Worm (Caenorhabditis elegans) whole organism, young adult: ENCODE measurements around the gene F35E8.10.
"Not testable (repeated sequence)": the region's sequence is repeated elsewhere in the genome, so short reads cannot be mapped to it uniquely, and the experiment has no call there.

Experiments used
- B0019.2 ChIP-seq: fragments of 200-800 bp; sonication (Bioruptor generic); conservative IDR thresholded peaks from 2 replicates; pipeline ENCODE4 v1.3.6; 2022; ENCODE audit warnings: missing genetic modification reagents, missing genetic modification characterization, missing compliant biosample characterization
- B0261.1 ChIP-seq: sonication (generic microtip); optimal IDR thresholded peaks from 2 replicates; lab custom pipeline; 2016; ENCODE audit warnings: mild to moderate bottlenecking, missing genetic modification characterization, moderate library complexity, missing compliant biosample characterization
- C06A6.2 ChIP-seq: fragments of 200-800 bp; sonication (Bioruptor generic); conservative IDR thresholded peaks from 2 replicates; pipeline ENCODE4 v1.3.6; 2022; ENCODE audit warnings: missing genetic modification characterization, missing compliant biosample characterization
- D2030.7 ChIP-seq: fragments of 200-800 bp; sonication (Bioruptor generic); IDR thresholded peaks from 2 replicates; pipeline ENCODE4 v1.3.6; 2022; ENCODE audit warnings: missing genetic modification reagents, missing genetic modification characterization, missing compliant biosample characterization
- F10E7.11 ChIP-seq: sonication (generic microtip); optimal IDR thresholded peaks from 2 replicates; lab custom pipeline; 2017; ENCODE audit warnings: mild to moderate bottlenecking, missing genetic modification characterization, moderate library complexity, missing compliant biosample characterization
- F49E8.2 ChIP-seq: sonication (generic microtip); optimal IDR thresholded peaks from 3 replicates; lab custom pipeline; 2017; ENCODE audit warnings: missing genetic modification characterization, mild to moderate bottlenecking, missing compliant biosample characterization, antibody characterized with exemption, moderate library complexity; ENCODE audit not compliant: insufficient read depth
- F55B11.4 ChIP-seq: sonication (generic microtip); optimal IDR thresholded peaks from 2 replicates; lab custom pipeline; 2016; ENCODE audit warnings: missing compliant biosample characterization, missing genetic modification characterization, borderline replicate concordance; ENCODE audit not compliant: insufficient read depth
- F57A8.1 ChIP-seq: fragments of 200-800 bp; sonication (Bioruptor generic); optimal IDR thresholded peaks from 2 replicates; lab custom pipeline; 2018; ENCODE audit warnings: mild to moderate bottlenecking, missing genetic modification characterization, moderate library complexity, missing compliant biosample characterization
- K12H6.12 ChIP-seq: fragments of 200-800 bp; sonication (Bioruptor generic); optimal IDR thresholded peaks from 2 replicates; lab custom pipeline; 2018; ENCODE audit warnings: mild to moderate bottlenecking, missing genetic modification characterization, missing compliant biosample characterization
- T07F8.4 ChIP-seq: sonication (generic microtip); optimal IDR thresholded peaks from 2 replicates; lab custom pipeline; 2016; ENCODE audit warnings: mild to moderate bottlenecking, missing genetic modification characterization, moderate library complexity, missing compliant biosample characterization
- ZK185.1 ChIP-seq: sonication (generic microtip); optimal IDR thresholded peaks from 2 replicates; lab custom pipeline; 2016; ENCODE audit warnings: mild to moderate bottlenecking, missing genetic modification characterization, missing compliant biosample characterization; ENCODE audit not compliant: poor library complexity, severe bottlenecking
- ama-1 ChIP-seq, 3 experiments: fragments of 150-350 bp in 1 of 3; sonication (generic microtip) in 2 of 3; optimal IDR thresholded peaks; 2 replicates each; lab custom pipeline; 2014 to 2018; ENCODE audit warnings: missing biosample characterization in 2 of 3, missing genetic modification characterization in 2 of 3, missing genetic modification reagents in 2 of 3
- atf-7 ChIP-seq: sonication (generic microtip); optimal IDR thresholded peaks from 2 replicates; lab custom pipeline; 2017; ENCODE audit warnings: mild to moderate bottlenecking, missing genetic modification characterization, missing compliant biosample characterization
- bed-2 ChIP-seq: fragments of 200-800 bp; sonication (Bioruptor generic); IDR thresholded peaks from 2 replicates; pipeline ENCODE4 v1.3.6; 2022; ENCODE audit warnings: missing genetic modification reagents, missing genetic modification characterization, missing compliant biosample characterization
- ccch-3 ChIP-seq: fragments of 200-800 bp; sonication (Bioruptor generic); optimal IDR thresholded peaks from 2 replicates; lab custom pipeline; 2018; ENCODE audit warnings: mild to moderate bottlenecking, missing genetic modification characterization, missing compliant biosample characterization
- cebp-2 ChIP-seq: fragments of 200-800 bp; sonication (Bioruptor generic); IDR thresholded peaks from 2 replicates; pipeline ENCODE4 v1.3.6; 2022; ENCODE audit warnings: missing genetic modification characterization, missing compliant biosample characterization
- ceh-100 ChIP-seq: fragments of 200-800 bp; sonication (Bioruptor generic); IDR thresholded peaks from 2 replicates; pipeline ENCODE4 v1.3.6; 2022; ENCODE audit warnings: missing genetic modification reagents, missing genetic modification characterization, missing compliant biosample characterization
- ceh-79 ChIP-seq: sonication (generic microtip); optimal IDR thresholded peaks from 2 replicates; lab custom pipeline; 2017; ENCODE audit warnings: mild to moderate bottlenecking, missing genetic modification characterization, missing compliant biosample characterization
- dpff-1 ChIP-seq: sonication (generic microtip); optimal IDR thresholded peaks from 2 replicates; lab custom pipeline; 2017; ENCODE audit warnings: mild to moderate bottlenecking, missing genetic modification characterization, missing compliant biosample characterization
- egrh-3 ChIP-seq: fragments of 200-800 bp; sonication (Bioruptor generic); IDR thresholded peaks from 2 replicates; pipeline ENCODE4 v1.3.6; 2022; ENCODE audit warnings: missing genetic modification reagents, missing genetic modification characterization, missing compliant biosample characterization
- hlh-12 ChIP-seq: sonication (generic microtip); optimal IDR thresholded peaks from 2 replicates; lab custom pipeline; 2016; ENCODE audit warnings: missing genetic modification characterization, missing compliant biosample characterization
- lir-1 ChIP-seq: fragments of 200-800 bp; sonication (Bioruptor generic); conservative IDR thresholded peaks from 2 replicates; pipeline ENCODE4 v1.3.6; 2022; ENCODE audit warnings: missing genetic modification reagents, missing genetic modification characterization, missing compliant biosample characterization
- lsl-1 ChIP-seq: fragments of 200-800 bp; sonication (Bioruptor generic); optimal IDR thresholded peaks from 2 replicates; lab custom pipeline; 2018; ENCODE audit warnings: mild to moderate bottlenecking, missing genetic modification characterization, moderate library complexity, missing compliant biosample characterization
- madf-3 ChIP-seq: fragments of 200-800 bp; sonication (Bioruptor generic); IDR thresholded peaks from 2 replicates; pipeline ENCODE4 v1.3.6; 2022; ENCODE audit warnings: missing genetic modification reagents, missing genetic modification characterization, missing compliant biosample characterization
- mxl-1 ChIP-seq: sonication (generic microtip); optimal IDR thresholded peaks from 2 replicates; lab custom pipeline; 2016; ENCODE audit warnings: missing genetic modification characterization, missing compliant biosample characterization
- nfya-1 ChIP-seq: sonication (generic microtip); optimal IDR thresholded peaks from 2 replicates; lab custom pipeline; 2017; ENCODE audit warnings: antibody characterized with exemption, missing compliant biosample characterization, missing genetic modification characterization, borderline replicate concordance; ENCODE audit not compliant: insufficient read depth
- nfyb-1 ChIP-seq: fragments of 200-800 bp; sonication (Bioruptor generic); IDR thresholded peaks from 2 replicates; pipeline ENCODE4 v1.3.6; 2022; ENCODE audit warnings: missing genetic modification reagents, missing genetic modification characterization, missing compliant biosample characterization
- nhr-120 ChIP-seq: fragments of 200-800 bp; sonication (Bioruptor generic); IDR thresholded peaks from 2 replicates; pipeline ENCODE4 v1.3.6; 2022; ENCODE audit warnings: missing genetic modification characterization, missing compliant biosample characterization
- nhr-80 ChIP-seq: sonication (generic microtip); optimal IDR thresholded peaks from 2 replicates; lab custom pipeline; 2016; ENCODE audit warnings: missing genetic modification characterization, missing compliant biosample characterization
- nhr-90 ChIP-seq: sonication (generic microtip); optimal IDR thresholded peaks from 2 replicates; lab custom pipeline; 2016; ENCODE audit warnings: missing genotype, mild to moderate bottlenecking, missing genetic modification characterization, missing compliant biosample characterization
- pbrm-1 ChIP-seq: fragments of 200-800 bp; sonication (Bioruptor generic); IDR thresholded peaks from 2 replicates; pipeline ENCODE4 v1.3.6; 2022; ENCODE audit warnings: missing genetic modification reagents, missing genetic modification characterization, missing compliant biosample characterization
- pha-4 ChIP-seq: fragments of 150-350 bp; sonication (generic microtip); optimal IDR thresholded peaks from 2 replicates; lab custom pipeline; 2014; ENCODE audit warnings: missing biosample characterization, missing genetic modification reagents, missing genetic modification characterization
- sdz-38 ChIP-seq: sonication (generic microtip); optimal IDR thresholded peaks from 2 replicates; lab custom pipeline; 2016; ENCODE audit warnings: missing genotype, missing genetic modification characterization, missing compliant biosample characterization
- snpc-4 ChIP-seq, 5 experiments: fragments of 150-350 bp in 1 of 5; sonication (generic microtip) in 4 of 5; optimal IDR thresholded peaks; 2 replicates each; lab custom pipeline; 2014 to 2018; ENCODE audit warnings: missing genetic modification characterization in 5 of 5, missing biosample characterization in 3 of 5, antibody characterized with exemption in 2 of 5, mild to moderate bottlenecking in 2 of 5, missing compliant biosample characterization in 2 of 5, missing genotype in 2 of 5, moderate library complexity in 2 of 5, missing genetic modification reagents in 1 of 5
- somi-1 ChIP-seq: fragments of 200-800 bp; sonication (Bioruptor generic); optimal IDR thresholded peaks from 2 replicates; lab custom pipeline; 2018; ENCODE audit warnings: mild to moderate bottlenecking, missing genetic modification characterization, missing compliant biosample characterization
- xnd-1 ChIP-seq: sonication (generic microtip); optimal IDR thresholded peaks from 2 replicates; lab custom pipeline; 2016; ENCODE audit warnings: missing genotype, missing genetic modification reagents, missing genetic modification characterization, missing compliant biosample characterization
- zim-3 ChIP-seq: sonication (generic microtip); optimal IDR thresholded peaks from 2 replicates; lab custom pipeline; 2017; ENCODE audit warnings: mild to moderate bottlenecking, missing genetic modification characterization, moderate library complexity, missing compliant biosample characterization
- ztf-18 ChIP-seq: sonication (generic microtip); optimal IDR thresholded peaks from 2 replicates; lab custom pipeline; 2016; ENCODE audit warnings: missing genotype, mild to moderate bottlenecking, missing genetic modification characterization, missing compliant biosample characterization
- ztf-22 ChIP-seq: fragments of 200-800 bp; sonication (Bioruptor generic); optimal IDR thresholded peaks from 2 replicates; lab custom pipeline; 2018; ENCODE audit warnings: mild to moderate bottlenecking, missing genetic modification characterization, moderate library complexity, missing compliant biosample characterization
- ztf-25 ChIP-seq: fragments of 200-800 bp; sonication (Bioruptor generic); IDR thresholded peaks from 2 replicates; pipeline ENCODE4 v1.3.6; 2022; ENCODE audit warnings: missing genetic modification reagents, missing genetic modification characterization, missing compliant biosample characterization
- ztf-28 ChIP-seq: fragments of 200-800 bp; sonication (Bioruptor generic); IDR thresholded peaks from 2 replicates; pipeline ENCODE4 v1.3.6; 2022; ENCODE audit warnings: missing genetic modification reagents, missing genetic modification characterization, missing compliant biosample characterization

The F35E8.10 gene

ce11 chrV:15943125-15943524 lies 23.0 kb upstream of the F35E8.10 start, which contains the start of gene srw-53:
TSS of gene srw-53 (plus strand) at chrV:15943425.
- TF ChIP-seq xnd-1 (tag; lab: Kevin White, UChicago) (no peak), ZK185.1 (no peak), ceh-79 (tag; lab: Kevin White, UChicago) (no peak), nhr-120 (GFP tag; lab: Robert Waterston, UW) (no peak), F57A8.1 (GFP tag; lab: Kevin White, UChicago) (no peak), snpc-4 (GFP tag; optimal IDR thresholded peaks at IDR 0.05; lab: Kevin White, UChicago) (no peak), snpc-4 (tag; optimal IDR thresholded peaks at IDR 0.05; lab: Kevin White, UChicago) (no peak)
- TF ChIP-seq, all 124 proteins: peak for 0

DNA sequence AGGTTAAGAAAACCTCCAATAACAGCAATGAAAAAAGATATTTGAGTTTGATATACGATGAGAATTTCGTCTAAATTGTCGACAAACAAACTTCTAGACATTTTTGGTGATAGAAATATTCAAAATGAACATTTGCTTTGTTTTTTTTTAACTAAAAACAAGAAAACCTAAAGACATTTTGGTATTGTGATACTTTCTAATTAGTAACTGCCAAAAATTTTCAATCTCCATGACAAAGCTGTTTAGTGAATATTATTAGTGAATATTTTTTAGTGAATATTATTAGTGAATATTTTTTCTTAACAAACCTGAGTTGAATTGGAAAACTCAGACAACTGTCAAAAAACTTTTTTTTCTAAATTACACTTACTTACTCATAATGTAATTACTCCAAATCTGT lies 20.1 kb upstream of the F35E8.10 start, which contains the start of gene srw-55:
TSS of gene srw-55 (minus strand) at position 101 of the 400 bp plus-strand sequence.
- TF ChIP-seq nfyb-1 (GFP tag; lab: Robert Waterston, UW): no peak
- no peak for TF ChIP-seq ztf-28
- no peak for TF ChIP-seq pha-4
- TF ChIP-seq mxl-1 (tag; lab: Kevin White, UChicago): no peak
- TF ChIP-seq somi-1: no peak
- no peak for TF ChIP-seq madf-3

ce11 chrV:15932390-15932789 lies 12.2 kb upstream of the F35E8.10 start, which contains the start of gene srw-26:
TSS of gene srw-26 (minus strand) at chrV:15932490.
- TF ChIP-seq cebp-2 (GFP tag; lab: Robert Waterston, UW) (no peak), hlh-12 (tag; lab: Kevin White, UChicago) (no peak), F55B11.4 (tag; lab: Kevin White, UChicago) (no peak), pbrm-1 (GFP tag; lab: Robert Waterston, UW) (no peak), B0261.1 (no peak), lsl-1 (GFP tag; lab: Kevin White, UChicago) (no peak), lir-1 (no peak), nfya-1 (tag; lab: Kevin White, UChicago) (no peak), F10E7.11 (tag; lab: Kevin White, UChicago) (no peak), ceh-100 (GFP tag; lab: Robert Waterston, UW) (no peak), ztf-22 (GFP tag; lab: Kevin White, UChicago) (no peak), bed-2 (GFP tag; lab: Robert Waterston, UW) (no peak), T07F8.4 (no peak), egrh-3 (GFP tag; lab: Robert Waterston, UW) (no peak), K12H6.12 (tag; lab: Kevin White, UChicago) (no peak), D2030.7 (GFP tag; lab: Robert Waterston, UW) (no peak), F49E8.2 (tag; lab: Kevin White, UChicago) (no peak)

DNA sequence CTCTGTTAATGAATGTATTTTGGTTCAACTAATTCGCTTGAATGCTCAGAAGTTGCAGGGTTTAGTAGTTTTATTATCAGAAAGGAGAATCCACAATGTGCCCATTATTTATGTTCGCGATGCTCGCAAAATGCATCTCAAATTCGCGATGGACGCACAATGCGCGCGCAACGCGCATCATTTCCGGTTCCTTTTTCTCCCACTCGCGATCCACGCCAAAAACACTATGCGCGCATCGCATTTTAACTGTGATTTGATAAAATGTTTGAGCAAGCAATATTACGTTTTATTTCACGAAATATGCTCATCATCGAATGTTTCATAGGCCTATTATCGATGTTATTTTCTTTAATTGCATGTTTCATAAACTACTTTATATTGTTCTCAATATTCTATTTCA lies 9.7 kb upstream of the F35E8.10 start, which contains the start of gene srbc-77:
TSS of gene srbc-77 (plus strand) at position 301 of the 400 bp plus-strand sequence.
- not testable (repeated sequence) for TF ChIP-seq pbrm-1 (GFP tag; lab: Robert Waterston, UW); ama-1 (optimal IDR thresholded peaks at IDR 0.05; lab: Kevin White, UChicago); ama-1 (GFP tag; optimal IDR thresholded peaks at IDR 0.05; lab: Kevin White, UChicago); ccch-3 (GFP tag; lab: Kevin White, UChicago)

DNA sequence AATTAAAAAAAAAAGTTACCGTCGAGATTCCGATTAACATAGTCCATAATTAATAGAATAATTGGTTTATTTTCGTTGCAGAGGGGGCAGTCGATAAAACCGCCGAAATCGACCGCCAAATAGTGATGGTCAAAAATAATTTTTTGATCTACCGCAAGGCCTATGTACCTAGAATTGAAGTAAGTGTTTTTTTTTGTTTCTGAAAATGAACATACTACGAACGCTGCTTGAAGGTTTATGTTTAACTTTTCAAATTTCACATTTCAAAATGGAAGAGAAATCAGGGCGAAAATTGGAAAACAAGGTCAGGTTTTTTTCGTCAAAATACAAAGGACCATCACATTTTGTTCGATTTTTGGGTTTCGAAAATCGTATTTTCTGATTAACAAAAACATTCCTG lies 8.2 kb upstream of the F35E8.10 start, which contains the start of gene pzf-1:
TSS of gene pzf-1 (minus strand) at position 101 of the 400 bp plus-strand sequence.
- TF ChIP-seq lir-1 (no peak), ztf-25 (GFP tag; lab: Robert Waterston, UW) (no peak), dpff-1 (tag; lab: Kevin White, UChicago) (no peak), B0261.1 (no peak), nhr-90 (tag; lab: Kevin White, UChicago) (no peak), zim-3 (no peak), nhr-80 (tag; lab: Kevin White, UChicago) (no peak), C06A6.2 (GFP tag; lab: Robert Waterston, UW) (no peak), atf-7 (tag; lab: Kevin White, UChicago) (no peak), ztf-18 (tag; lab: Kevin White, UChicago) (no peak), B0019.2 (GFP tag; lab: Robert Waterston, UW) (no peak), sdz-38 (tag; lab: Kevin White, UChicago) (no peak)
